Fruit fly (Drosophila melanogaster): ENCODE data around the gene btsz.

The btsz gene

dm6 chr3R:14853767-14854191, 21.5 kb downstream of the btsz start (continued):
- TF ChIP-seq B-H1 (GFP tag; IDR thresholded peaks at IDR 0.05) (no peak), Hr78 (GFP tag; optimal IDR thresholded peaks at IDR 0.05) (no peak), CG3847 (GFP tag; IDR thresholded peaks at IDR 0.05) (no peak; the same call in 1 of the 2 replicates), lilli (GFP tag; optimal IDR thresholded peaks at IDR 0.05) (peak; percentile 19), yki (optimal IDR thresholded peaks at IDR 0.05) (peak; percentile 35), Hey (tag; optimal IDR thresholded peaks at IDR 0.05) (peak; percentile 38), CG13775 (GFP tag; optimal IDR thresholded peaks at IDR 0.05) (peak; percentile 44), Pdp1 (GFP tag; optimal IDR thresholded peaks at IDR 0.05) (peak in 1 of 2 experiments; percentile 35), rib (GFP tag; IDR thresholded peaks at IDR 0.05) (0 out of 2 replicates have a peak, but pooled peaks have one; percentile 48), CG11695 (GFP tag; IDR thresholded peaks at IDR 0.05) (0 out of 3 replicates have a peak, but pooled peaks have one; percentile 15), B-H2 (GFP tag; optimal IDR thresholded peaks at IDR 0.05) (peak; percentile 72), CG10959 (GFP tag; IDR thresholded peaks at IDR 0.05) (0 out of 2 replicates have a peak, but pooled peaks have one; percentile 8), E2f2 (GFP tag; IDR thresholded peaks at IDR 0.05) (peak; percentile 31; the same call in 1 of the 2 replicates), org-1 (GFP tag; optimal IDR thresholded peaks at IDR 0.05) (peak; percentile 9), Side (GFP tag; optimal IDR thresholded peaks at IDR 0.05) (peak; percentile 59), tgo (GFP tag; IDR thresholded peaks at IDR 0.05) (no peak), Atf6 (GFP tag; IDR thresholded peaks at IDR 0.05) (peak; percentile 50; the same call in 1 of the 2 replicates), CG7556 (GFP tag; optimal IDR thresholded peaks at IDR 0.05) (peak; percentile 11), Dbx (GFP tag; IDR thresholded peaks at IDR 0.05) (peak; percentile 82; the same call in 2 of the 3 replicates), Nf-YB (GFP tag; optimal IDR thresholded peaks at IDR 0.05) (peak; percentile 34), chn (GFP tag; optimal IDR thresholded peaks at IDR 0.05) (peak; percentile 3), zen (tag; optimal IDR thresholded peaks at IDR 0.05) (peak; percentile 94), Xrp1 (GFP tag; IDR thresholded peaks at IDR 0.05) (peak; percentile 42; the same call in 1 of the 2 replicates), CG6813 (GFP tag; optimal IDR thresholded peaks at IDR 0.05) (peak; percentile 77), MTF-1 (GFP tag; optimal IDR thresholded peaks at IDR 0.05; ENCODE audit: borderline replicate concordance) (peak; percentile 17), CkIIα-i1 (GFP tag; IDR thresholded peaks at IDR 0.05) (no peak), CG1832 (GFP tag; optimal IDR thresholded peaks at IDR 0.05) (peak; percentile 53), crol (GFP tag; IDR thresholded peaks at IDR 0.05) (0 out of 2 replicates have a peak, but pooled peaks have one; percentile 12), CG4617 (GFP tag; optimal IDR thresholded peaks at IDR 0.05; ENCODE audit: borderline replicate concordance) (no peak), HLH4C (GFP tag; IDR thresholded peaks at IDR 0.05; ENCODE audit: partially characterized antibody) (0 out of 3 replicates have a peak, but pooled peaks have one; percentile 10), caup (GFP tag; optimal IDR thresholded peaks at IDR 0.05; ENCODE audit: severe bottlenecking) (peak; percentile 86), sens-2 (GFP tag; IDR thresholded peaks at IDR 0.05) (no peak), CG6765 (GFP tag; optimal IDR thresholded peaks at IDR 0.05) (peak; percentile 81), lmd (GFP tag; IDR thresholded peaks at IDR 0.05) (no peak), dysf (GFP tag; IDR thresholded peaks at IDR 0.05) (peak; percentile 28; the same call in 1 of the 3 replicates), abd-A (tag; optimal IDR thresholded peaks at IDR 0.05) (peak; percentile 26), CG18619 (GFP tag; optimal IDR thresholded peaks at IDR 0.05) (no peak), CG3407 (GFP tag; optimal IDR thresholded peaks at IDR 0.05) (no peak), insv (GFP tag; optimal IDR thresholded peaks at IDR 0.05) (peak in 1 of 2 experiments; percentile 28), Kr (GFP tag; optimal IDR thresholded peaks at IDR 0.05) (no peak), CG3281 (GFP tag; optimal IDR thresholded peaks at IDR 0.05) (peak; percentile 82), CG15601 (tag; optimal IDR thresholded peaks at IDR 0.05) (peak; percentile 100), Atf3 (GFP tag; optimal IDR thresholded peaks at IDR 0.05) (no peak), trem (tag; optimal IDR thresholded peaks at IDR 0.05) (peak; percentile 13), unpg (GFP tag; optimal IDR thresholded peaks at IDR 0.05) (peak; percentile 36), otp (GFP tag; IDR thresholded peaks at IDR 0.05) (peak; percentile 20; the same call in 1 of the 3 replicates), Vsx1 (GFP tag; optimal IDR thresholded peaks at IDR 0.05) (peak; percentile 72), ken (GFP tag; IDR thresholded peaks at IDR 0.05) (0 out of 3 replicates have a peak, but pooled peaks have one; percentile 16), chinmo (GFP tag; IDR thresholded peaks at IDR 0.05; ENCODE audit: partially characterized antibody) (peak; percentile 89; the same call in 2 of the 4 replicates)
